Fruit fly (Drosophila melanogaster): ENCODE data around the gene CG14710.

CG14710 gene

DNA sequence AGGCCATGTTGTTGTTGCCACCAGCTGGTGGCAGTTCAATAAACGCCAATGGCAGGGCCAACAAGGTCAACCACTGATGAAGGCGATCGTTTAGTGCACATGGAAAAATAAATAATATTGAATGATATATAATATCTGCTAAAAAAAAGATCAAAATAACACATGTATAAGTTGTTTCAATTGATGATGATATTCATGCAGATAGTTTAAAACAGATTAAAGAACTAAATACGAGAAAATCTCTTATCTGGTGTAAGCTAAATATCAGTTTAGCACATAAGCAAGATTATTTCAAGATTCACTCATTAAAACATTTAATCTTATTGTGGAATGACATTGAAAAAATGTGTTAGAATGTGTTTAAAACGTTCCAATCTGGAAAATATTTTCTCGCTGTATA lies 43.6 kb downstream of the CG14710 start (continued):
- TF ChIP-seq BtbVII (GFP tag; optimal IDR thresholded peaks at IDR 0.05) (peak; percentile 26), CG18619 (GFP tag; optimal IDR thresholded peaks at IDR 0.05) (no peak), dm (GFP tag; optimal IDR thresholded peaks at IDR 0.05) (no peak), lbe (GFP tag; optimal IDR thresholded peaks at IDR 0.05) (no peak), MESR4 (GFP tag; optimal IDR thresholded peaks at IDR 0.05) (no peak), CG9876 (GFP tag; optimal IDR thresholded peaks at IDR 0.05) (no peak), CG14860 (GFP tag; IDR thresholded peaks at IDR 0.05; ENCODE audit: partially characterized antibody) (no peak), Hey (tag; optimal IDR thresholded peaks at IDR 0.05) (no peak), CG4820 (GFP tag; optimal IDR thresholded peaks at IDR 0.05) (peak; percentile 23), al (GFP tag; IDR thresholded peaks at IDR 0.05) (no peak), CG31441 (GFP tag; IDR thresholded peaks at IDR 0.05) (peak; percentile 66), CG4707 (GFP tag; optimal IDR thresholded peaks at IDR 0.05) (no peak), CG3407 (GFP tag; optimal IDR thresholded peaks at IDR 0.05) (no peak), CG15601 (tag; optimal IDR thresholded peaks at IDR 0.05) (peak; percentile 19), sna (GFP tag; IDR thresholded peaks at IDR 0.05; ENCODE audit: partially characterized antibody) (no peak), CG11093 (GFP tag; IDR thresholded peaks at IDR 0.05) (0 out of 3 replicates have a peak, but pooled peaks have one; percentile 12), CG4282 (GFP tag; optimal IDR thresholded peaks at IDR 0.05) (no peak), CG31388 (GFP tag; optimal IDR thresholded peaks at IDR 0.05) (no peak), CG9437 (GFP tag; optimal IDR thresholded peaks at IDR 0.05) (peak; percentile 64), CG18011 (GFP tag; optimal IDR thresholded peaks at IDR 0.05) (no peak), twi (tag; optimal IDR thresholded peaks at IDR 0.05) (no peak), GATAe (GFP tag; conservative IDR thresholded peaks at IDR 0.05) (no peak), Ets65A (GFP tag) (no peak), az2 (GFP tag; optimal IDR thresholded peaks at IDR 0.05) (peak; percentile 24), aop (GFP tag; IDR thresholded peaks at IDR 0.05) (no peak), CG11504 (tag; optimal IDR thresholded peaks at IDR 0.05) (peak; percentile 77), Dip3 (GFP tag; optimal IDR thresholded peaks at IDR 0.05) (no peak), CG17328 (GFP tag; IDR thresholded peaks at IDR 0.05) (0 out of 2 replicates have a peak, but pooled peaks have one; percentile 13), sug (tag; optimal IDR thresholded peaks at IDR 0.05) (peak; percentile 8), NFAT (GFP tag; IDR thresholded peaks at IDR 0.05) (no peak), CG12219 (GFP tag; optimal IDR thresholded peaks at IDR 0.05) (peak; percentile 4), Hr39 (optimal IDR thresholded peaks at IDR 0.05) (no peak), Dad (GFP tag; optimal IDR thresholded peaks at IDR 0.05) (no peak), CG9215 (GFP tag; IDR thresholded peaks at IDR 0.05) (no peak), jing (GFP tag; optimal IDR thresholded peaks at IDR 0.05) (no peak), rib (GFP tag; IDR thresholded peaks at IDR 0.05) (no peak), CoRest (tag; optimal IDR thresholded peaks at IDR 0.05) (peak; percentile 64), Sin3A (optimal IDR thresholded peaks at IDR 0.05) (no peak), grn (GFP tag; optimal IDR thresholded peaks at IDR 0.05) (no peak), Drgx (GFP tag; IDR thresholded peaks at IDR 0.05) (no peak), Six4 (GFP tag; optimal IDR thresholded peaks at IDR 0.05) (no peak), fd102C (GFP tag; optimal IDR thresholded peaks at IDR 0.05) (no peak), ind (GFP tag; optimal IDR thresholded peaks at IDR 0.05) (peak; percentile 34), H15 (GFP tag; IDR thresholded peaks at IDR 0.05) (no peak), Sry-δ (GFP tag; optimal IDR thresholded peaks at IDR 0.05) (no peak), CG2889 (GFP tag; IDR thresholded peaks at IDR 0.05) (no peak), CG8478 (optimal IDR thresholded peaks at IDR 0.05) (no peak), CG11456 (GFP tag; IDR thresholded peaks at IDR 0.05) (no peak), B-H1 (GFP tag; IDR thresholded peaks at IDR 0.05) (no peak; the same call in 2 of the 3 replicates), gfzf (GFP tag; optimal IDR thresholded peaks at IDR 0.05) (no peak), jigr1 (GFP tag; IDR thresholded peaks at IDR 0.05) (no peak), Hr3 (GFP tag; optimal IDR thresholded peaks at IDR 0.05) (peak; percentile 20), Ets97D (GFP tag; optimal IDR thresholded peaks at IDR 0.05) (no peak), Med (GFP tag) (no peak)
